Fruit fly (Drosophila melanogaster): ENCODE data around the gene CG13005.

The CG13005 gene

DNA sequence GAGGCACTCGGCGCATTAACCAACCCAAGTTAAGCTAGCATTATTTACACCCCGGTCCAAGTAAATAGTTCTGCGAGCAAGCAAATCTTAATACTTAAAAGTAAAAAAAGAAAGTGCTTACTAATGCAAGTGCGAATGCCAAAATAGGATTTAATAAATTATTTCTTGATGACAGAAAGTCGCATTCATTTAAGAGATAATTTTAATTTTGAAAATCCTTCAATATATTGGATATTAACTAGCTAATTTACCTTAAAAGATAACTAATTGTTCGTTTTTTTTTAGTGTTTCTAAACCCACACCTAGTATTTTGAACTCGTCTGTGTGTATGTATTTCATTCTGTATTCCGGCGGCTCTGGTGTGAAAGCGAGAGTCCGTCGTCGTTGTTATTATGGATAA lies 51.3 kb downstream of the CG13005 start (continued):
- TF ChIP-seq wor (GFP tag; IDR thresholded peaks at IDR 0.05) (peak; percentile 31; the same call in 1 of the 2 replicates), insv (GFP tag; optimal IDR thresholded peaks at IDR 0.05) (no peak), CG9437 (GFP tag; optimal IDR thresholded peaks at IDR 0.05) (peak; percentile 37), CG32532 (GFP tag; IDR thresholded peaks at IDR 0.05) (no peak), Hand (GFP tag; optimal IDR thresholded peaks at IDR 0.05) (no peak), CG4282 (GFP tag; optimal IDR thresholded peaks at IDR 0.05) (no peak), CG3726 (GFP tag; IDR thresholded peaks at IDR 0.05) (no peak), CG17568 (GFP tag; optimal IDR thresholded peaks at IDR 0.05) (no peak), CG11247 (GFP tag; IDR thresholded peaks at IDR 0.05) (no peak), CG3065 (GFP tag; optimal IDR thresholded peaks at IDR 0.05) (no peak), Fer1 (GFP tag; optimal IDR thresholded peaks at IDR 0.05) (no peak), HmgD (GFP tag; optimal IDR thresholded peaks at IDR 0.05) (no peak), MESR4 (GFP tag; optimal IDR thresholded peaks at IDR 0.05) (no peak), CG15269 (tag; optimal IDR thresholded peaks at IDR 0.05) (peak; percentile 75), eyg (GFP tag; optimal IDR thresholded peaks at IDR 0.05) (no peak), CG14710 (tag; optimal IDR thresholded peaks at IDR 0.05) (peak; percentile 33), en (GFP tag; optimal IDR thresholded peaks at IDR 0.05) (no peak), Hsf (GFP tag; optimal IDR thresholded peaks at IDR 0.05) (peak; percentile 43), gsb-n (tag; optimal IDR thresholded peaks at IDR 0.05) (peak; percentile 30), Dfd (GFP tag; optimal IDR thresholded peaks at IDR 0.05) (no peak), Ravus (GFP tag; IDR thresholded peaks at IDR 0.05) (no peak; the same call in 1 of the 2 replicates), Dek (tag; optimal IDR thresholded peaks at IDR 0.05) (no peak), CG8944 (GFP tag; optimal IDR thresholded peaks at IDR 0.05) (no peak), Gug (GFP tag; IDR thresholded peaks at IDR 0.05) (no peak), lbe (GFP tag; optimal IDR thresholded peaks at IDR 0.05) (no peak), CG2120 (GFP tag; optimal IDR thresholded peaks at IDR 0.05) (peak; percentile 30), nerfin-2 (GFP tag; IDR thresholded peaks at IDR 0.05; ENCODE audit: partially characterized antibody) (no peak), NfI (GFP tag; optimal IDR thresholded peaks at IDR 0.05) (peak; percentile 40), CG2889 (GFP tag; IDR thresholded peaks at IDR 0.05) (no peak), ap (GFP tag; IDR thresholded peaks at IDR 0.05) (peak; percentile 15; the same call in 1 of the 2 replicates), cad (GFP tag; optimal IDR thresholded peaks at IDR 0.05) (no peak), usp (GFP tag; optimal IDR thresholded peaks at IDR 0.05) (no peak), HLH3B (GFP tag; IDR thresholded peaks at IDR 0.05) (peak; percentile 61), onecut (GFP tag; IDR thresholded peaks at IDR 0.05) (peak; percentile 36; the same call in 1 of the 2 replicates), Nf-YA (GFP tag; IDR thresholded peaks at IDR 0.05) (no peak), E2f2 (GFP tag; IDR thresholded peaks at IDR 0.05) (peak; percentile 18; the same call in 1 of the 2 replicates), btn (GFP tag; optimal IDR thresholded peaks at IDR 0.05) (no peak), Doc2 (GFP tag; IDR thresholded peaks at IDR 0.05) (no peak), NK7.1 (GFP tag; optimal IDR thresholded peaks at IDR 0.05) (no peak), slou (GFP tag; optimal IDR thresholded peaks at IDR 0.05) (no peak), Sox100B (GFP tag; optimal IDR thresholded peaks at IDR 0.05) (peak; percentile 77), CG17385 (GFP tag; optimal IDR thresholded peaks at IDR 0.05) (peak; percentile 50), gcm2 (GFP tag; optimal IDR thresholded peaks at IDR 0.05) (no peak), CG12219 (GFP tag; optimal IDR thresholded peaks at IDR 0.05) (peak; percentile 45), CG17829 (tag; optimal IDR thresholded peaks at IDR 0.05) (peak; percentile 23), HLH4C (GFP tag; IDR thresholded peaks at IDR 0.05; ENCODE audit: partially characterized antibody) (no peak), phol (tag; optimal IDR thresholded peaks at IDR 0.05) (peak; percentile 75), fd3F (GFP tag; optimal IDR thresholded peaks at IDR 0.05) (peak; percentile 26), CG11695 (GFP tag; IDR thresholded peaks at IDR 0.05) (peak; percentile 77), kay (GFP tag; optimal IDR thresholded peaks at IDR 0.05) (no peak), chif (GFP tag; optimal IDR thresholded peaks at IDR 0.05) (peak; percentile 13 to 44), Antp (GFP tag; optimal IDR thresholded peaks at IDR 0.05) (no peak)

All from whole organism, embryonic.